Worm (Caenorhabditis elegans): ENCODE results near the gene pals-40.

- TF ChIP-seq unc-62 (GFP tag; optimal IDR thresholded peaks at IDR 0.05) (no peak), lin-13 (tag; optimal IDR thresholded peaks at IDR 0.05) (no peak), tbx-8 (GFP tag; optimal IDR thresholded peaks at IDR 0.05) (no peak), ces-1 (GFP tag; optimal IDR thresholded peaks at IDR 0.05) (no peak), mep-1 (tag; optimal IDR thresholded peaks at IDR 0.05) (no peak), lsy-2 (tag; optimal IDR thresholded peaks at IDR 0.05) (no peak), nhr-237 (tag; optimal IDR thresholded peaks at IDR 0.05) (no peak), sptf-1 (tag; optimal IDR thresholded peaks at IDR 0.05) (no peak), sem-2 (GFP tag; optimal IDR thresholded peaks at IDR 0.05) (no peak), unc-39 (tag; optimal IDR thresholded peaks at IDR 0.05) (no peak), lin-32 (GFP tag; optimal IDR thresholded peaks at IDR 0.05) (no peak)
These were observed 18.1 kb downstream of the pals-40 start, which contains the start of gene Y82E9BR.9 for ce11 chrIII:1359669-1360068.
